Fruit fly (Drosophila melanogaster) whole organism, wandering third instar larva: ENCODE measurements around the gene CG8173.

Experiments
- Abd-B ChIP-seq: fragments of >200 bp; optimal IDR thresholded peaks from 2 replicates; lab custom pipeline; 2017; ENCODE audit warnings: missing biosample characterization, missing genetic modification characterization
- CG32264 ChIP-seq: fragments of 200-800 bp; sonication (Bioruptor generic); optimal IDR thresholded peaks from 2 replicates; lab custom pipeline; 2016; ENCODE audit warnings: missing biosample characterization, missing genetic modification characterization
- CG9705 ChIP-seq: fragments of 200-800 bp; sonication (Bioruptor generic); optimal IDR thresholded peaks from 2 replicates; lab custom pipeline; 2018; ENCODE audit warnings: missing biosample characterization, mild to moderate bottlenecking, missing genetic modification characterization
- CrebA ChIP-seq: fragments of 200-800 bp; sonication (Bioruptor generic); optimal IDR thresholded peaks from 2 replicates; lab custom pipeline; 2016; ENCODE audit warnings: missing biosample characterization, mild to moderate bottlenecking, missing genetic modification characterization, borderline replicate concordance
- Dfd ChIP-seq: fragments of >200 bp; optimal IDR thresholded peaks from 2 replicates; lab custom pipeline; 2017; ENCODE audit warnings: missing biosample characterization, missing genetic modification characterization
- Dif ChIP-seq: fragments of 200-275, 200-300 bp; sonication (Bioruptor generic); optimal IDR thresholded peaks from 2 replicates; lab custom pipeline; 2018; ENCODE audit warnings: missing biosample characterization, missing genetic modification characterization; ENCODE audit not compliant: partially characterized antibody
- GATAd ChIP-seq: sonication (Bioruptor generic); optimal IDR thresholded peaks from 2 replicates; lab custom pipeline; 2016; ENCODE audit warnings: missing biosample characterization, missing genetic modification characterization
- HLH106 ChIP-seq: fragments of 200-800 bp; optimal IDR thresholded peaks from 3 replicates; lab custom pipeline; 2019; ENCODE audit warnings: missing biosample characterization, mild to moderate bottlenecking, missing genetic modification characterization, moderate library complexity
- Hnf4 ChIP-seq: fragments of 200-800 bp; sonication (Bioruptor generic); optimal IDR thresholded peaks from 2 replicates; lab custom pipeline; 2016; ENCODE audit warnings: missing biosample characterization, mild to moderate bottlenecking, missing genetic modification characterization
- Hr78 ChIP-seq: fragments of >200 bp; optimal IDR thresholded peaks from 2 replicates; lab custom pipeline; 2017; ENCODE audit warnings: missing biosample characterization, missing genetic modification characterization
- Hr83 ChIP-seq: fragments of 200-300 bp; sonication (Bioruptor generic); optimal IDR thresholded peaks from 2 replicates; lab custom pipeline; 2016; ENCODE audit warnings: missing biosample characterization, mild to moderate bottlenecking, missing genetic modification characterization, moderate library complexity; ENCODE audit not compliant: poor library complexity, severe bottlenecking
- Jra ChIP-seq: sonication (Bioruptor generic); optimal IDR thresholded peaks from 2 replicates; lab custom pipeline; 2016; ENCODE audit warnings: missing biosample characterization, missing genetic modification characterization
- Mio ChIP-seq: sonication (Bioruptor generic); optimal IDR thresholded peaks from 2 replicates; lab custom pipeline; 2016; ENCODE audit warnings: missing biosample characterization, missing genetic modification characterization
- Myc ChIP-seq: fragments of >200 bp; optimal IDR thresholded peaks from 2 replicates; lab custom pipeline; 2017
- N ChIP-seq: fragments of >200 bp; optimal IDR thresholded peaks from 2 replicates; lab custom pipeline; 2018; ENCODE audit warnings: missing biosample characterization, missing external identifiers, missing genetic modification characterization
- OdsH ChIP-seq: fragments of 200-800 bp; sonication (Bioruptor generic); optimal IDR thresholded peaks from 2 replicates; lab custom pipeline; 2016; ENCODE audit warnings: missing biosample characterization, mild to moderate bottlenecking, missing genetic modification characterization
- Rel ChIP-seq, 2 experiments: fragments of 200-800 bp; sonication (Bioruptor generic) in 1 of 2; optimal IDR thresholded peaks; 2 replicates in 1 of 2; 3 replicates in 1 of 2; lab custom pipeline; 2016 to 2019; ENCODE audit warnings: mild to moderate bottlenecking in 2 of 2, missing biosample characterization in 2 of 2, missing genetic modification characterization in 2 of 2, moderate library complexity in 1 of 2
- Sp1 ChIP-seq: fragments of 200-800 bp; sonication (Bioruptor generic); optimal IDR thresholded peaks from 3 replicates; lab custom pipeline; 2019; ENCODE audit warnings: missing biosample characterization, mild to moderate bottlenecking, missing genetic modification characterization, moderate library complexity
- Vsx2 ChIP-seq: fragments of 200-300, 225-300 bp; sonication (Bioruptor generic); optimal IDR thresholded peaks from 2 replicates; lab custom pipeline; 2018; ENCODE audit warnings: missing biosample characterization, missing genetic modification characterization; ENCODE audit not compliant: partially characterized antibody
- br ChIP-seq: fragments of 200-800 bp; sonication (Bioruptor generic); optimal IDR thresholded peaks from 2 replicates; lab custom pipeline; 2016; ENCODE audit warnings: missing biosample characterization, missing genetic modification characterization
- brk ChIP-seq: fragments of 200-800 bp; sonication (Bioruptor generic); optimal IDR thresholded peaks from 2 replicates; lab custom pipeline; 2016; ENCODE audit warnings: missing biosample characterization, mild to moderate bottlenecking, missing genetic modification characterization
- dl ChIP-seq, 2 experiments: fragments of 175-275, 200-275 bp in 1 of 2; fragments of 200-275 bp in 1 of 2; sonication (Bioruptor generic); optimal IDR thresholded peaks; lab custom pipeline; 2018; ENCODE audit warnings: mild to moderate bottlenecking in 2 of 2, missing biosample characterization in 2 of 2, missing genetic modification characterization in 2 of 2, moderate library complexity in 2 of 2; ENCODE audit not compliant: partially characterized antibody in 2 of 2, insufficient read depth in 1 of 2
- dmrt93B ChIP-seq: fragments of 200-800 bp; sonication (Bioruptor generic); optimal IDR thresholded peaks from 2 replicates; lab custom pipeline; 2018; ENCODE audit warnings: missing biosample characterization, mild to moderate bottlenecking, missing genetic modification characterization
- dsf ChIP-seq: sonication (Bioruptor generic); optimal IDR thresholded peaks from 2 replicates; lab custom pipeline; 2016; ENCODE audit warnings: missing biosample characterization, missing genetic modification characterization, borderline replicate concordance
- ey ChIP-seq: fragments of 200-800 bp; sonication (Bioruptor generic); optimal IDR thresholded peaks from 2 replicates; lab custom pipeline; 2016; ENCODE audit warnings: missing biosample characterization, missing genetic modification characterization
- foxo ChIP-seq, 2 experiments: fragments of 200-800 bp; sonication (Bioruptor generic); optimal IDR thresholded peaks; 2 replicates in 1 of 2; 3 replicates in 1 of 2; lab custom pipeline; 2016 to 2017; ENCODE audit warnings: missing biosample characterization in 2 of 2, missing genetic modification characterization in 2 of 2
- fru ChIP-seq: fragments of 200-800 bp; sonication (Bioruptor generic); optimal IDR thresholded peaks from 3 replicates; lab custom pipeline; 2016; ENCODE audit warnings: missing biosample characterization, mild to moderate bottlenecking, missing genetic modification characterization
- h ChIP-seq: fragments of 200-800 bp; sonication (Bioruptor generic); optimal IDR thresholded peaks from 3 replicates; lab custom pipeline; 2016; ENCODE audit warnings: missing biosample characterization, mild to moderate bottlenecking, missing genetic modification characterization
- jim ChIP-seq: fragments of 175-275, 200-325 bp; sonication (Bioruptor generic); optimal IDR thresholded peaks from 2 replicates; lab custom pipeline; 2016; ENCODE audit warnings: missing biosample characterization, mild to moderate bottlenecking, missing genetic modification characterization
- lola ChIP-seq: fragments of >200 bp; optimal IDR thresholded peaks from 2 replicates; lab custom pipeline; 2017; ENCODE audit warnings: missing biosample characterization, missing genetic modification characterization
- pan ChIP-seq: fragments of >200 bp; optimal IDR thresholded peaks from 2 replicates; lab custom pipeline; 2017
- psq ChIP-seq: fragments of 200-800 bp; sonication (Bioruptor generic); optimal IDR thresholded peaks from 3 replicates; lab custom pipeline; 2017; ENCODE audit warnings: missing biosample characterization, mild to moderate bottlenecking, missing genetic modification characterization, moderate library complexity
- rgr ChIP-seq: fragments of 200-800 bp; sonication (Bioruptor generic); optimal IDR thresholded peaks from 3 replicates; lab custom pipeline; 2016; ENCODE audit warnings: missing biosample characterization, mild to moderate bottlenecking, missing genetic modification characterization
- sv ChIP-seq: fragments of 200-800 bp; sonication (Bioruptor generic); optimal IDR thresholded peaks from 3 replicates; lab custom pipeline; 2016; ENCODE audit warnings: missing biosample characterization, missing genetic modification characterization
- tai ChIP-seq: sonication (Bioruptor generic); optimal IDR thresholded peaks from 2 replicates; lab custom pipeline; 2016; ENCODE audit warnings: missing biosample characterization, missing genetic modification characterization
- usp ChIP-seq: fragments of >200 bp; optimal IDR thresholded peaks from 2 replicates; lab custom pipeline; 2017; ENCODE audit warnings: missing biosample characterization, missing genetic modification characterization
- woc ChIP-seq: sonication (Bioruptor generic); optimal IDR thresholded peaks from 2 replicates; lab custom pipeline; 2016; ENCODE audit warnings: missing biosample characterization, mild to moderate bottlenecking, missing genetic modification characterization

Gene CG8173

dm6 chrX:17679642-17680571 is 29.5 kb downstream of the CG8173 start:
- no peak for TF ChIP-seq Rel (GFP tag; optimal IDR thresholded peaks at IDR 0.05; lab: Kevin White, UChicago)
- no peak for TF ChIP-seq Rel (tag; optimal IDR thresholded peaks at IDR 0.05; lab: Kevin White, UChicago)
- no peak for TF ChIP-seq Abd-B (GFP tag; lab: Kevin White, UChicago)
- no peak for TF ChIP-seq N
- TF ChIP-seq dl (GFP tag; optimal IDR thresholded peaks at IDR 0.05; lab: Kevin White, UChicago; ENCODE audit: insufficient read depth in 1 of 2, partially characterized antibody in 2 of 2): peak in 1 of 2 experiments; percentile 5
- TF ChIP-seq rgr (GFP tag; lab: Kevin White, UChicago): peak; percentile 18
- no peak for TF ChIP-seq Vsx2 (GFP tag; lab: Kevin White, UChicago)
- peak; percentile 6 for TF ChIP-seq woc (GFP tag; lab: Kevin White, UChicago)
- TF ChIP-seq h (GFP tag; lab: Kevin White, UChicago): no peak
- TF ChIP-seq Mio: no peak
- TF ChIP-seq br (GFP tag; lab: Kevin White, UChicago): no peak
- no peak for TF ChIP-seq dsf (GFP tag; lab: Kevin White, UChicago)
- TF ChIP-seq HLH106: peak; percentile 61
- no peak for TF ChIP-seq CrebA
- peak; percentile 74 for TF ChIP-seq Sp1
- peak; percentile 15 for TF ChIP-seq dmrt93B
- TF ChIP-seq Dfd (GFP tag; lab: Kevin White, UChicago): no peak
- TF ChIP-seq lola (GFP tag; lab: Kevin White, UChicago): no peak
- no peak for TF ChIP-seq usp (GFP tag; lab: Kevin White, UChicago)
- no peak for TF ChIP-seq CG32264
- TF ChIP-seq Hnf4 (GFP tag; lab: Kevin White, UChicago): no peak
- peak in 1 of 2 experiments; percentile 46 for TF ChIP-seq foxo (GFP tag; optimal IDR thresholded peaks at IDR 0.05; lab: Kevin White, UChicago)
- no peak for TF ChIP-seq Hr78
- peak; percentile 38 for TF ChIP-seq psq
- TF ChIP-seq GATAd (GFP tag; lab: Kevin White, UChicago): no peak
- no peak for TF ChIP-seq ey (GFP tag; lab: Kevin White, UChicago)
- TF ChIP-seq brk (GFP tag; lab: Kevin White, UChicago): no peak
- TF ChIP-seq Myc (lab: Kevin White, UChicago): no peak
- peak; percentile 20 for TF ChIP-seq fru
- no peak for TF ChIP-seq Hr83 (GFP tag; lab: Kevin White, UChicago)
- peak; percentile 4 for TF ChIP-seq CG9705
- TF ChIP-seq tai (GFP tag; lab: Kevin White, UChicago): no peak
- peak; percentile 40 for TF ChIP-seq Dif (GFP tag; lab: Kevin White, UChicago)
- peak; percentile 47 for TF ChIP-seq OdsH
- TF ChIP-seq Jra: no peak

dm6 chrX:17677953-17678668 is 31.3 kb downstream of the CG8173 start:
- no peak for TF ChIP-seq Dfd (GFP tag; lab: Kevin White, UChicago)
- TF ChIP-seq Mio: no peak
- no peak for TF ChIP-seq Abd-B (GFP tag; lab: Kevin White, UChicago)
- TF ChIP-seq N: no peak
- no peak for TF ChIP-seq HLH106
- no peak for TF ChIP-seq dl (GFP tag; optimal IDR thresholded peaks at IDR 0.05; lab: Kevin White, UChicago; ENCODE audit: insufficient read depth in 1 of 2, partially characterized antibody in 2 of 2)
- no peak for TF ChIP-seq Jra
- no peak for TF ChIP-seq pan (lab: Kevin White, UChicago)
- no peak for TF ChIP-seq Dif (GFP tag; lab: Kevin White, UChicago)
- TF ChIP-seq sv (GFP tag; lab: Kevin White, UChicago): no peak
- TF ChIP-seq Rel (GFP tag; optimal IDR thresholded peaks at IDR 0.05; lab: Kevin White, UChicago): no peak
- TF ChIP-seq Rel (tag; optimal IDR thresholded peaks at IDR 0.05; lab: Kevin White, UChicago): no peak
- TF ChIP-seq jim (GFP tag; lab: Kevin White, UChicago): no peak
- no peak for TF ChIP-seq dsf (GFP tag; lab: Kevin White, UChicago)
- TF ChIP-seq Myc (lab: Kevin White, UChicago): no peak
- no peak for TF ChIP-seq foxo (GFP tag; optimal IDR thresholded peaks at IDR 0.05; lab: Kevin White, UChicago)
- no peak for TF ChIP-seq dmrt93B
- TF ChIP-seq tai (GFP tag; lab: Kevin White, UChicago): no peak
- TF ChIP-seq Hnf4 (GFP tag; lab: Kevin White, UChicago): no peak
- no peak for TF ChIP-seq CrebA
